Worm (Caenorhabditis elegans): ENCODE measurements around the gene atg-9.

The atg-9 gene

DNA sequence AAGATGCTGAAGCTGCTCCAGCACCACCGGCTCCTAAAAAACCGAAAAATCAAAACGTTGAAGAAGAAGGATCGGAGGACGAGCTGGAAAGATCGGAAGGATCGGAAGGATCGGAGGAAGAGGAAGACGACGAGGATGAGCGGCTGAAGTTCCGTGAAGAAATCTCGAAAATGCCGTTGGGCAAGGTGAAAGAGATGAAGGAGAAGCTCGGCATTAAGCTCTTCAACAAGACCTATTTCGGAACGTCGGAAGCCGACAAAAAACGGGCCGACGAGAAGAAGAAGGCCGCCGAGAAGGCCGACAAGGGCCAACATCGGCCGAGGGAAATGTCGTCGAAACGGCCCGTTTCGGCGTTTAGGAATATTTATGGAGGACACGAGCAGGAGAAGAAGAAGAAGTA lies 12.1 kb downstream of the atg-9 start:
- no peak for TF ChIP-seq B0310.2 (tag; optimal IDR thresholded peaks at IDR 0.05)
- peak; percentile 0 for TF ChIP-seq aly-1 (tag; optimal IDR thresholded peaks at IDR 0.05)

DNA sequence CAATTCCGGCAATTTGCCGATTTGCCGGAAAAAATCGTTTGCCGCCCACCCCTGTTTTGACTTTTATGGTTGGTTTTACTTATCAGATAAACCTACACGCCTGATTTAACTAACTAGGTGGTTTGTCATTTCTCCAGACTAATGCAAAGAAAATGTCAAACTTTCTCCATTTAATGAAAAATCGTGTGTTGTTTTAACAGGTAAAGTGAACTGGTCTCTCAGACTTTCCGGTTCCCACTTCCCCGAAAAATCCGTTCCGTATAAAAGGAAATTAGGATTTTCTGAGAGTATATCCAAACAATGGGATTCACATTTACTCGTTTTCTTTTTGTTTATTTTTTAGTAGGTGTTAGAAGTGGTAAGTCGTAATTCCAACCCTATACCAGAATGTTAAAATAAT lies 15.5 kb downstream of the atg-9 start, which contains the start of gene mltn-6:
Gene mltn-6 (plus strand): TSS at position 301 of the 400 bp plus-strand sequence.
- TF ChIP-seq pes-1 (GFP tag; IDR thresholded peaks at IDR 0.05) (no peak), hmg-4 (GFP tag; optimal IDR thresholded peaks at IDR 0.05) (no peak), ceh-36 (tag; optimal IDR thresholded peaks at IDR 0.05) (no peak), hnd-1 (tag; optimal IDR thresholded peaks at IDR 0.05) (no peak), hmbx-1 (tag; optimal IDR thresholded peaks at IDR 0.05) (no peak), ama-1 (optimal IDR thresholded peaks at IDR 0.05) (no peak), tbx-11 (GFP tag; IDR thresholded peaks at IDR 0.05) (no peak), ceh-13 (GFP tag; optimal IDR thresholded peaks at IDR 0.05) (no peak), F13C5.2 (tag; optimal IDR thresholded peaks at IDR 0.05) (no peak), sea-1 (GFP tag; conservative IDR thresholded peaks at IDR 0.05) (no peak), scrt-1 (GFP tag; IDR thresholded peaks at IDR 0.05) (no peak), ets-7 (tag; optimal IDR thresholded peaks at IDR 0.05) (no peak), flt-1 (GFP tag; IDR thresholded peaks at IDR 0.05) (no peak), tbx-37 (GFP tag; conservative IDR thresholded peaks at IDR 0.05) (no peak), tra-4 (tag; optimal IDR thresholded peaks at IDR 0.05) (no peak), B0310.2 (tag; optimal IDR thresholded peaks at IDR 0.05) (no peak), aly-1 (tag; optimal IDR thresholded peaks at IDR 0.05) (no peak)

DNA sequence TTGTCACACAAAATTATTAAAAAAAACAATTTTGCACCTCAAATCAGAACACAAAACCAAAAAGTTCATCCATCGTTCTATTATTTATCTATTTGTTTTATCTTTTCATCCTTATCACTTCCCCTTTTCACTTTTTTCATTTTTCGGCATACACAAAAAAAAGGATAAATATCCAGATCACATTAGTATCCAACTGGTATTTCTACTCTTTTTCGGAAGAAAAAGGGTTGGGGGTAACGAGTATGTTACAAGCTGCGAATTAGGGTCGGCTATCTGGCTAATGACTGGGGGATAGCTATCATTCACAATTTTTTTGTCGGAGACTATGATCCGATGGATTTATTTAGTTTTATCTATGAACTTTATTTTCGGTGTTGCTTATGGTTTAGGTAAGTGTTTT lies 20.8 kb downstream of the atg-9 start, which contains the start of gene mltn-7:
Gene mltn-7 (plus strand): TSS at position 301 of the 400 bp plus-strand sequence.
- TF ChIP-seq scrt-1 (GFP tag; IDR thresholded peaks at IDR 0.05) (no peak), hmg-4 (GFP tag; optimal IDR thresholded peaks at IDR 0.05) (no peak), hnd-1 (tag; optimal IDR thresholded peaks at IDR 0.05) (no peak), tbx-37 (GFP tag; conservative IDR thresholded peaks at IDR 0.05) (no peak), aly-1 (tag; optimal IDR thresholded peaks at IDR 0.05) (no peak), pes-1 (GFP tag; IDR thresholded peaks at IDR 0.05) (no peak), B0310.2 (tag; optimal IDR thresholded peaks at IDR 0.05) (no peak)

DNA sequence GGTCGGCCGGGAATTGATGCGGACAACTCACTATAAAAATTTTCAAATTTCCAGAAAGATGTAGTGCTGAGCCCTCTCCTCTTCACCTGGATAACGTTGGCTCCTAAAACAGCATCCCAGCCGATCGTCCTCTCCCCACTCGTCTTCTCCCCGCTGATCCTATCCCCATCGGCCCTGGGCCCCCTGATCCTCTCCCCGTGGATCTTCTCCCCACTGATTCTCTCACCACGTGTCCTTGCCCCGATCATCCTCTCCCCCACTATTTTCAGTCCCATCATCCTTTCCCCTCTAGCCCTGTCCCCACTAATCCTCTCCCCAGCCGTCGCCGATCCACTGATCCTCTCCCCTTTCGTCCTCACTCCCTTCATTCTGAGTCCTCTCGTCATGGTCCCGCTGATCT lies 24.0 kb downstream of the atg-9 start:
- TF ChIP-seq hmg-4 (GFP tag; optimal IDR thresholded peaks at IDR 0.05): no peak
- TF ChIP-seq ceh-36 (tag; optimal IDR thresholded peaks at IDR 0.05): peak; percentile 67

DNA sequence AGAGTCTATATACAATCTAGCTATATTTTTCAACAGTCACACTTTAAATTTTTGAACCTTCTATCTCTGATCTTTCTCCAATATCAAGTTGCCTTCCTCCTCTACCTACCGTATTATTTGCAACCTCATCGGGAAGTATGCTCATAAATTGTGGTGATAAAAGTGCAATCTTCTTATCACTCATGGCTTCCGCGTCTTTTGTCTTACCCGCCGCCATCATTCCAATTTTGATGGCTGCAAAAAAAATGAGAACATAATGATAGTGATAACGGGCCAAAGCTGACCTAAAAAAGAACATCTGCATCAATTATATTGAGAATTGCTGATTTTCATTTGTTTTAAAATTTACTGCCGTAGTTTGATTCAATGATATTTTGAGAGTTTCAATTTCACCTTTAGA lies 27.6 kb downstream of the atg-9 start:
- no peak for TF ChIP-seq ets-7 (tag; optimal IDR thresholded peaks at IDR 0.05)

DNA sequence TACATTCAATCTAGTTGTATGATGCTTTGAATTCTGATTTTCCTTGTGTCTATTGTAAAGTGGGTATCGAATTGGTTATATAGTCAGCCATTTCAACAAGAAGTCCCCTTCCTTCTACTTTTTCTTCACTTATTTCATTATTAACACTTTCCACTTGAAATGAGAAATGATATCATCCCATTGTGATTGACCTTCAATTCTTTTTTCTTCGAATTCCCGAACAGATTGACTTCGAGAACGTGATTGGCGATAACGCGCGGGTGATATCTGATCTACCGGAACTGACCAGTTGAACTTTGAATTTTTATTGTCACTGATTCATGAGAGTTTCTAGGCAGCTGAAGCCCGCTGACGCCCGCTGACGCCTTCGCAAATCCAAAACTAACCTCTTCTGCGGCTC lies 29.0 kb downstream of the atg-9 start:
- TF ChIP-seq B0310.2 (tag; optimal IDR thresholded peaks at IDR 0.05): no peak
- TF ChIP-seq scrt-1 (GFP tag; IDR thresholded peaks at IDR 0.05): no peak
- no peak for TF ChIP-seq tra-4 (tag; optimal IDR thresholded peaks at IDR 0.05)
- TF ChIP-seq hnd-1 (tag; optimal IDR thresholded peaks at IDR 0.05): no peak
- TF ChIP-seq F13C5.2 (tag; optimal IDR thresholded peaks at IDR 0.05): no peak

DNA sequence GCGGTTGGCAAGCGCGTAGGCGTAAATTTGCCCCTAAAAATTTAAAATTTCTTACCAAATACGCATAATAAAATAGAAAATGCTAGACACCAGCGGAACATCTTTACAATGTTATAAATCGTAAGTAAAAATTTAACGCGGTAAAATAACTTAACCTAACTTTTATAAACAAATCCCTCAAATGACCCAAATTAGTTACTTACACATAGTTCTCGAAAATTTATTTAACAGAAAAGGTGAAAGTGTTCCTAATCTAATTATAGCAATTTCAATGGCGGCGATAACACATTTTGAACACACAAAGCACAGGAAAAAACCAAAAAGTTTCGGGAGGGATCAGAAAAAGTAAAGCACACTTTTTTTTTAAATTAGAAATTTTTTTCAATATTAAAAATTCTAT lies 31.0 kb downstream of the atg-9 start, which contains the start of gene mltn-8:
Gene mltn-8 (minus strand): TSS at position 101 of the 400 bp plus-strand sequence.
- no peak for TF ChIP-seq pes-1 (GFP tag; IDR thresholded peaks at IDR 0.05)
- no peak for TF ChIP-seq hnd-1 (tag; optimal IDR thresholded peaks at IDR 0.05)
- no peak for TF ChIP-seq hmg-4 (GFP tag; optimal IDR thresholded peaks at IDR 0.05)
- TF ChIP-seq ceh-36 (tag; optimal IDR thresholded peaks at IDR 0.05): no peak
- TF ChIP-seq tbx-37 (GFP tag; conservative IDR thresholded peaks at IDR 0.05): no peak
- TF ChIP-seq hmbx-1 (tag; optimal IDR thresholded peaks at IDR 0.05): no peak
- no peak for TF ChIP-seq ceh-13 (GFP tag; optimal IDR thresholded peaks at IDR 0.05)

DNA sequence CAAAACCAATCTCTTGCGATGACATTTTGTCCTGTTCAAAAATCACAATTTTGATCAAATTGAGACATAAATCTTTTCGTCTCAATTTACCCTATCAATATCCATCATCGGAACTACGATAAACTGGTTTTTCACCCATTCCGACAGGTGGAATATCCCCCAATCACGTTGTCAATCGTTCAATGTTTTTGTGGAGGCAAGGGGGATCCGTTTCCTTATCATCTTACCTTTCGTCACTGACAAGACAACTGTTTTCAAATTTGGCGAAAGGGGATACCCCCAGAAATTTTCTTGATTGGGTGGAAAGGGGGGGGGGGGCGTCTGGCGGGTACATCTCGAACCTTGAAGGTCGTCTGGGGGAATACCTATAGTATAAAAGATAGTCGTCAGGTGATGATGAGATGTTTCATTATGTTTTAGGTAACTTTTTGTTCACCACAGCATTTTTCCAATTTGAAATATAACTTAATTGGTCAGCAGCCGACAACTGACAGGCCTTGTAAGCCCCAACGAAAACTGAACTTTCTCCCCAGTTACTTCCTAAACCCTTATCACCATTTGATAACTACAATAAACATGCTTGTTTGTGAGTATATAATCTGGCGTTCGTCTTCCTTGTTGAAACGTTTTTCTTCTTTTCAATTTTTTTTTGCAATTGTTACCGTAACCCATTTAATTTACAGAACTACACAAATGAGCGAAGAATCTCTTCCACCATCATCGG lies 32.2 kb downstream of the atg-9 start, which contains the start of gene ZK6.8:
Gene ZK6.8 (plus strand): TSS at position 682 of the 724 bp plus-strand sequence.
- TF ChIP-seq hmbx-1 (tag; optimal IDR thresholded peaks at IDR 0.05) (no peak), sea-1 (GFP tag; conservative IDR thresholded peaks at IDR 0.05) (no peak), tra-4 (tag; optimal IDR thresholded peaks at IDR 0.05) (no peak), ceh-36 (tag; optimal IDR thresholded peaks at IDR 0.05) (no peak), B0310.2 (tag; optimal IDR thresholded peaks at IDR 0.05) (no peak), aly-1 (tag; optimal IDR thresholded peaks at IDR 0.05) (no peak), ama-1 (optimal IDR thresholded peaks at IDR 0.05) (no peak), ets-7 (tag; optimal IDR thresholded peaks at IDR 0.05) (no peak), F13C5.2 (tag; optimal IDR thresholded peaks at IDR 0.05) (no peak), scrt-1 (GFP tag; IDR thresholded peaks at IDR 0.05) (no peak), hnd-1 (tag; optimal IDR thresholded peaks at IDR 0.05) (no peak), flt-1 (GFP tag; IDR thresholded peaks at IDR 0.05) (no peak), hmg-4 (GFP tag; optimal IDR thresholded peaks at IDR 0.05) (no peak), tbx-11 (GFP tag; IDR thresholded peaks at IDR 0.05) (no peak), tbx-37 (GFP tag; conservative IDR thresholded peaks at IDR 0.05) (no peak), pes-1 (GFP tag; IDR thresholded peaks at IDR 0.05) (no peak), ceh-13 (GFP tag; optimal IDR thresholded peaks at IDR 0.05) (no peak)

DNA sequence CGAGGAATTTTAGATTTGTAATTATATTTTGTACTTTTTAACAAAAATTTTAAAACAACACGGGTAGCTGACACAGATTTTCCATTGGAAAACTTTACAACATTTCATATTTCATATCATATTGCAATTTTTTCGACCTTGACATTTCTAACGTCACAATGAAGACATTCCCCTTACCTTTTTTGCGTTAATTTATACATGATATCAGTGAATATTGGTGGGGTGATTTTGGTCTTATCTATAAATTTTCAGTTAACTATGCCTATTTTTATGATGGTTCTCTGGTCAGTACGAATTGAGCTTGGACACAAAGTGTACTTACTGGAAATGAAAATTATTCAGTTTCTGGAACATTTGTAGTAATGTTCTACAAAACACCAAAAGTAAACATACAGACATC lies 35.3 kb downstream of the atg-9 start:
- no peak for TF ChIP-seq tbx-37 (GFP tag; conservative IDR thresholded peaks at IDR 0.05)
- TF ChIP-seq pes-1 (GFP tag; IDR thresholded peaks at IDR 0.05): no peak
- TF ChIP-seq ets-7 (tag; optimal IDR thresholded peaks at IDR 0.05): no peak
- no peak for TF ChIP-seq hmbx-1 (tag; optimal IDR thresholded peaks at IDR 0.05)
- TF ChIP-seq hnd-1 (tag; optimal IDR thresholded peaks at IDR 0.05): no peak
- TF ChIP-seq ama-1 (optimal IDR thresholded peaks at IDR 0.05): no peak
- TF ChIP-seq sea-1 (GFP tag; conservative IDR thresholded peaks at IDR 0.05): no peak
- no peak for TF ChIP-seq F13C5.2 (tag; optimal IDR thresholded peaks at IDR 0.05)
- no peak for TF ChIP-seq ceh-13 (GFP tag; optimal IDR thresholded peaks at IDR 0.05)
- no peak for TF ChIP-seq tbx-11 (GFP tag; IDR thresholded peaks at IDR 0.05)
- TF ChIP-seq flt-1 (GFP tag; IDR thresholded peaks at IDR 0.05): no peak
- TF ChIP-seq B0310.2 (tag; optimal IDR thresholded peaks at IDR 0.05): no peak
- no peak for TF ChIP-seq aly-1 (tag; optimal IDR thresholded peaks at IDR 0.05)
- TF ChIP-seq tra-4 (tag; optimal IDR thresholded peaks at IDR 0.05): no peak
- TF ChIP-seq ceh-36 (tag; optimal IDR thresholded peaks at IDR 0.05): no peak
- no peak for TF ChIP-seq hmg-4 (GFP tag; optimal IDR thresholded peaks at IDR 0.05)
- no peak for TF ChIP-seq scrt-1 (GFP tag; IDR thresholded peaks at IDR 0.05)

Measured in whole organism, early embryonic.